Worm (Caenorhabditis elegans) whole organism, midembryonic: ENCODE measurements around the gene dmsr-10.

Experiments
- T22C8.4 ChIP-seq: fragments of 200-800 bp; sonication (Bioruptor generic); IDR thresholded peaks from 2 replicates; pipeline ENCODE4 v1.3.6; 2022; ENCODE audit warnings: missing genetic modification characterization, missing compliant biosample characterization
- cog-1 ChIP-seq: sonication (generic microtip); optimal IDR thresholded peaks from 2 replicates; lab custom pipeline; 2016; ENCODE audit warnings: missing genetic modification characterization, missing compliant biosample characterization
- flt-1 ChIP-seq: fragments of 200-800 bp; sonication (Bioruptor generic); IDR thresholded peaks from 2 replicates; pipeline ENCODE4 v1.3.6; 2022; ENCODE audit warnings: missing genetic modification characterization, missing compliant biosample characterization
- klf-2 ChIP-seq: fragments of 200-800 bp; sonication (Bioruptor generic); conservative IDR thresholded peaks from 2 replicates; pipeline ENCODE4 v1.3.6; 2022; ENCODE audit warnings: missing genetic modification reagents, missing genetic modification characterization, missing compliant biosample characterization
- med-1 ChIP-seq: sonication (generic microtip); optimal IDR thresholded peaks from 2 replicates; lab custom pipeline; 2017; ENCODE audit warnings: missing genetic modification characterization, mild to moderate bottlenecking, missing compliant biosample characterization, antibody characterized with exemption, missing genetic modification reagents; ENCODE audit not compliant: insufficient read depth
- ref-1 ChIP-seq: fragments of 200-800 bp; sonication (Bioruptor generic); conservative IDR thresholded peaks from 2 replicates; pipeline ENCODE4 v1.3.6; 2022; ENCODE audit warnings: missing genetic modification reagents, missing genetic modification characterization, missing compliant biosample characterization
- tab-1 ChIP-seq: fragments of 200-800 bp; sonication (Bioruptor generic); IDR thresholded peaks from 2 replicates; pipeline ENCODE4 v1.3.6; 2022; ENCODE audit warnings: missing genetic modification characterization, missing compliant biosample characterization
- ztf-23 ChIP-seq: fragments of 200-800 bp; sonication (Bioruptor generic); IDR thresholded peaks from 2 replicates; pipeline ENCODE4 v1.3.6; 2022; ENCODE audit warnings: missing genetic modification reagents, missing genetic modification characterization, missing compliant biosample characterization
- ztf-29 ChIP-seq: fragments of 200-800 bp; sonication (Bioruptor generic); IDR thresholded peaks from 2 replicates; pipeline ENCODE4 v1.3.6; 2022; ENCODE audit warnings: missing genetic modification reagents, missing genetic modification characterization, missing compliant biosample characterization

Gene dmsr-10

ce11 chrV:6801850-6802249 is at the start of gene dmsr-10:
Gene dmsr-10 (minus strand): TSS chrV:6801950.
- no peak for TF ChIP-seq ztf-29 (GFP tag; lab: Robert Waterston, UW)

- TF ChIP-seq cog-1 (no peak), med-1 (no peak), ref-1 (GFP tag; lab: Robert Waterston, UW) (no peak), flt-1 (GFP tag; lab: Robert Waterston, UW) (no peak), ztf-23 (GFP tag; lab: Robert Waterston, UW) (no peak), ztf-29 (GFP tag; lab: Robert Waterston, UW) (no peak), T22C8.4 (GFP tag; lab: Robert Waterston, UW) (no peak), tab-1 (GFP tag; lab: Robert Waterston, UW) (no peak), klf-2 (GFP tag; lab: Robert Waterston, UW) (no peak)
Observed at ce11 chrV:6846507-6846906, 44.8 kb upstream of the dmsr-10 start, which contains the start of gene lgc-54. Gene lgc-54 (minus strand): TSS chrV:6846607.

- TF ChIP-seq ztf-29 (GFP tag; lab: Robert Waterston, UW) (no peak), klf-2 (GFP tag; lab: Robert Waterston, UW) (no peak), med-1 (no peak), tab-1 (GFP tag; lab: Robert Waterston, UW) (no peak), T22C8.4 (GFP tag; lab: Robert Waterston, UW) (no peak), ztf-23 (GFP tag; lab: Robert Waterston, UW) (no peak), flt-1 (GFP tag; lab: Robert Waterston, UW) (no peak), cog-1 (no peak), ref-1 (GFP tag; lab: Robert Waterston, UW) (no peak)
Observed at ce11 chrV:6842437-6842836, 40.7 kb upstream of the dmsr-10 start, which contains the start of gene T15B7.1. Gene T15B7.1 (plus strand): TSS chrV:6842737.

DNA sequence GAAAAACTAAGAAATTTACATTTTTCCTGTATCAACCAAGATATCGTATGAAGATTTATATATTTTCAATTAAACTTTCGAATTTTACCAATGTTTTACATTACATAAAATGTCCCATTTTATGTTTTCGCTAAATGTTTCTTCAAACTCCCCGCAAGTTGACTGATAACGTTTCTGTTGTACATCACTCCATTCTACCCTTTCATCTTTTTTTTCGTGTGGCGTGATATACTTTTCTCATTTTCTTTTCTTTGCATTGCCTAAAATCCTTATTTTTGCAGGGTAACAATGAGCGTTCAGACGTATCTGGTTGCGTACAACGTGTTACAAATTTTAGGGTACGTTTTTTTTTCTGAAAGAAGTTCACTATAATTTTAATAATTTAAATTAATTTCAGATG is 37.3 kb upstream of the dmsr-10 start, which contains the start of gene hpo-8:
Gene hpo-8, plus strand, starts transcription at position 282 of the 400 bp plus-strand sequence.
- TF ChIP-seq cog-1, result no peak
- TF ChIP-seq tab-1 (GFP tag; lab: Robert Waterston, UW), result no peak
- no peak for TF ChIP-seq med-1
- no peak for TF ChIP-seq ztf-29 (GFP tag; lab: Robert Waterston, UW)
- no peak for TF ChIP-seq ztf-23 (GFP tag; lab: Robert Waterston, UW)
- no peak for TF ChIP-seq ref-1 (GFP tag; lab: Robert Waterston, UW)
- no peak for TF ChIP-seq flt-1 (GFP tag; lab: Robert Waterston, UW)
- no peak for TF ChIP-seq T22C8.4 (GFP tag; lab: Robert Waterston, UW)
- no peak for TF ChIP-seq klf-2 (GFP tag; lab: Robert Waterston, UW)

DNA sequence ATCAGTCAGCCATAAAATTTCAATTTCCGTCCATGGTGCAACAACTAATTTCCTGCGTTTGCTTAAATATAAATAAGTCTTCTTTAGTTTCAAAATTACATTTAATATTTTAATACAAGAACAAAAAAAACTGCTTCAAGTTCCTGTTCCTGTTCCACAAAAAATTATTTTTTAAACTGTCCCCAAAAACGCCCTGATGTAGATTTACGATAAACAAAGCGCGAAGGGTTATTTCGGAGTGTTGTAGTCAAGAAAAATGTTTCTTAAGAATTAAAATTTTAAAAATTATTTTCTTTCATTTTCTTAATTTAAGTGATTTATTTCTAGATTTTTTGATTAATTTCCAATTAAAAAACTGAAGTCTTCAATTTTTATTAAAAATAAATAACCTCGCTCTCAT is 36.8 kb upstream of the dmsr-10 start, which contains the start of gene T15B7.15:
Gene T15B7.15, minus strand, starts transcription at position 67 of the 400 bp plus-strand sequence.
- TF ChIP-seq ztf-23 (GFP tag; lab: Robert Waterston, UW), result no peak
- TF ChIP-seq med-1, result no peak
- TF ChIP-seq ztf-29 (GFP tag; lab: Robert Waterston, UW), result no peak
- TF ChIP-seq flt-1 (GFP tag; lab: Robert Waterston, UW), result no peak
- no peak for TF ChIP-seq tab-1 (GFP tag; lab: Robert Waterston, UW)
- no peak for TF ChIP-seq ref-1 (GFP tag; lab: Robert Waterston, UW)
- TF ChIP-seq T22C8.4 (GFP tag; lab: Robert Waterston, UW), result no peak
- TF ChIP-seq cog-1, result no peak
- TF ChIP-seq klf-2 (GFP tag; lab: Robert Waterston, UW), result no peak

DNA sequence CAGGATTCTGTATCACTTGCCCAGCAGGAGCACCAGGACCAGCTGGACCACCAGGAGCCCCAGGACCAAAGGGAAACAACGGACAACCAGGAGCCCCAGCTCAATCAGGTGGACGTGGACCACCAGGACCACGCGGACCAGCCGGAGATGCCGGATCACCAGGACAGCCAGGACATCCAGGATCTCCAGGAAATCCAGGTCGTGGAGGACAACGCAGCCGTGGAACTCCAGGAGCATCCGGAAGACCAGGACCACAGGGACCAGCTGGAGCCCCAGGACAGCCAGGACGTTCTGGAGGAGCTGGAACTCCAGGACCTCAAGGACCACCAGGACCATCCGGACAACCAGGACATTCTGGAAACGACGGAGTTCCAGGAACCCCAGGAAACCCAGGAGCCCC is 34.3 kb upstream of the dmsr-10 start:
- TF ChIP-seq ref-1 (GFP tag; lab: Robert Waterston, UW), result no peak
- no peak for TF ChIP-seq T22C8.4 (GFP tag; lab: Robert Waterston, UW)
- TF ChIP-seq tab-1 (GFP tag; lab: Robert Waterston, UW), result no peak
- TF ChIP-seq cog-1, result no peak
- no peak for TF ChIP-seq ztf-29 (GFP tag; lab: Robert Waterston, UW)

DNA sequence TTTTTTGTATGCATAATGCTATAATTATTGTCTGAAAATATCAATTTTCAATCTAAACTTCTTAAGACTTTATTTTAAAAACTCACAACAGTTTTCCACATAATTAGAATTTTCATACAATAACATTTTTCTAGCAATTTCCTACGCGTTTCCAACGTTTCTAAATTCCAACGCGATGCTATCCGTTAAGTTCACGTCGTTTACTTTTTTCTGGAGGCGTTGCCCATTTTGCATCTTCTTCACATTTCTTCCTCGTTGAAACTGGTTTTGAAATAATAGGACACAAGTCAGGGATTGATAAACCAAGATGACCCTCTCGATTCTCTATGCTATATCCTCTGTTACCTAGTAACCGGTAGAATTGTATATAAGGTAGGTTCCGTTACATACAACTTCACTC is 33.5 kb upstream of the dmsr-10 start, which contains the start of the genes T15B7.14 and col-143:
Gene T15B7.14, minus strand, starts transcription at position 101 of the 400 bp plus-strand sequence.
Gene col-143, plus strand, starts transcription at position 394 of the 400 bp plus-strand sequence.
- TF ChIP-seq cog-1 (no peak), ztf-29 (GFP tag; lab: Robert Waterston, UW) (no peak), ztf-23 (GFP tag; lab: Robert Waterston, UW) (no peak), klf-2 (GFP tag; lab: Robert Waterston, UW) (no peak), T22C8.4 (GFP tag; lab: Robert Waterston, UW) (no peak), med-1 (no peak), ref-1 (GFP tag; lab: Robert Waterston, UW) (no peak), flt-1 (GFP tag; lab: Robert Waterston, UW) (no peak), tab-1 (GFP tag; lab: Robert Waterston, UW) (no peak)

DNA sequence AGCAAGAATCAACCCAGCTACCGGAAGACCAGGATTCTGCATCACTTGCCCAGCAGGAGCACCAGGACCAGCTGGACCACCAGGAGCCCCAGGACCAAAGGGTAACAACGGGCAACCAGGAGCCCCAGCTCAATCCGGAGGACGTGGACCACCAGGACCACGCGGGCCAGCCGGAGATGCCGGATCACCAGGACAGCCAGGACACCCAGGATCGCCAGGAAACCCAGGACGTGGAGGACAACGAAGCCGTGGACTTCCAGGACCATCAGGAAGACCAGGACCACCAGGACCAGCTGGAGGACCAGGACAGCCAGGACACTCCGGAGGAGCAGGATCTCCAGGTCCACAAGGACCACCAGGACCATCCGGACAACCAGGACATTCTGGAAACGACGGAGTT is 29.8 kb upstream of the dmsr-10 start:
- TF ChIP-seq med-1 (no peak), ref-1 (GFP tag; lab: Robert Waterston, UW) (no peak)

DNA sequence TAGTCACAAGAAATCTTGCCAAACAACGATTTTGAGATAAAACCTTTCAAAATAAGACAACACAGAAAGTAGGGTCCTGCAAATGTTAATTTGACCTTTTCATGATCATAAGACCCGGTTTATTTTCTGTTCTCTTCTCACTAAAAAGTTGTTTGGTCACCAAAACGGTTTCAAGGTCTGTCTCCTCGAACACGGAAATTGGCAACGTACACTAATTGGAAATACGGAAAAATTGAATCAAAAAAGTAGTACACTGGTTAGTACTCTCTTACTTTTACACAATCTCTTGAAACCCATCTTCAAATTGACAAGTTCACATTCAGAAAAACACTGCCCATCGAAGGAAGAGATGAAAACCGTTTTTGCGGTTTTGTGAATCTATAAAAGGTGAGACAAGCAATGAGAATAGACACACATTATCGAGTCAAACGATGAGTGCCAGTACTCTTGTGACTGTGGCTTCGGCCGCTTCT is 29.0 kb upstream of the dmsr-10 start, which contains the start of gene col-142:
Gene col-142, plus strand, starts transcription at position 423 of the 473 bp plus-strand sequence.
- TF ChIP-seq ztf-23 (GFP tag; lab: Robert Waterston, UW) (no peak), ref-1 (GFP tag; lab: Robert Waterston, UW) (no peak), flt-1 (GFP tag; lab: Robert Waterston, UW) (no peak)

ce11 chrV:6830075-6830474 is 28.3 kb upstream of the dmsr-10 start:
- TF ChIP-seq ztf-29 (GFP tag; lab: Robert Waterston, UW) (no peak), ztf-23 (GFP tag; lab: Robert Waterston, UW) (no peak), T22C8.4 (GFP tag; lab: Robert Waterston, UW) (no peak), flt-1 (GFP tag; lab: Robert Waterston, UW) (no peak), tab-1 (GFP tag; lab: Robert Waterston, UW) (no peak), ref-1 (GFP tag; lab: Robert Waterston, UW) (no peak), cog-1 (no peak), med-1 (no peak), klf-2 (GFP tag; lab: Robert Waterston, UW) (no peak)
